Worm (Caenorhabditis elegans): Measurements from ENCODE around the gene K04C2.5.

Gene K04C2.5

ce11 chrIII:6863901-6864300, 27.6 kb downstream of the K04C2.5 start, which contains the start of gene sma-3:
TSS of gene sma-3 (minus strand) at chrIII:6863968.
- peak; percentile 40 for TF ChIP-seq ceh-28 (tag; optimal IDR thresholded peaks at IDR 0.05)
- peak; percentile 73 for TF ChIP-seq nhr-77 (tag; optimal IDR thresholded peaks at IDR 0.05)
- TF ChIP-seq nhr-6 (tag; optimal IDR thresholded peaks at IDR 0.05): peak; percentile 12
- peak; percentile 28 for TF ChIP-seq mep-1 (tag; optimal IDR thresholded peaks at IDR 0.05)
- peak; percentile 68 for TF ChIP-seq hlh-11 (tag; optimal IDR thresholded peaks at IDR 0.05)
- no peak for TF ChIP-seq daf-16 (GFP tag; optimal IDR thresholded peaks at IDR 0.05)
- TF ChIP-seq daf-16 (tag; optimal IDR thresholded peaks at IDR 0.05): peak; percentile 91
- no peak for TF ChIP-seq jun-1 (tag; optimal IDR thresholded peaks at IDR 0.05)
- no peak for TF ChIP-seq ceh-44 (GFP tag; IDR thresholded peaks at IDR 0.05)
- TF ChIP-seq F26F4.8 (GFP tag; conservative IDR thresholded peaks at IDR 0.05): no peak
- peak; percentile 55; the same call in 1 of the 2 replicates for TF ChIP-seq dmd-6 (GFP tag; IDR thresholded peaks at IDR 0.05)
- TF ChIP-seq Y48G9A.11 (GFP tag; IDR thresholded peaks at IDR 0.05): no peak
- TF ChIP-seq nhr-28 (tag; optimal IDR thresholded peaks at IDR 0.05): peak; percentile 83
- peak; percentile 20 for TF ChIP-seq dve-1 (tag; optimal IDR thresholded peaks at IDR 0.05; ENCODE audit: insufficient read depth)
- TF ChIP-seq lin-1 (GFP tag; IDR thresholded peaks at IDR 0.05): peak; percentile 55; the same call in 1 of the 2 replicates
- TF ChIP-seq pqm-1 (tag; optimal IDR thresholded peaks at IDR 0.05): peak; percentile 95
- TF ChIP-seq unc-62 (GFP tag; optimal IDR thresholded peaks at IDR 0.05 in 1 of 2): peak in 1 of 2 experiments; percentile 94
- TF ChIP-seq unc-62 (tag; optimal IDR thresholded peaks at IDR 0.05): no peak

- TF ChIP-seq F49E8.2 (tag; optimal IDR thresholded peaks at IDR 0.05; ENCODE audit: borderline replicate concordance): no peak
Observed at ce11 chrIII:6859482-6859881, 32.0 kb downstream of the K04C2.5 start, which contains the start of gene clec-158. TSS of gene clec-158 (minus strand) at chrIII:6859582.

ce11 chrIII:6857390-6857848, 34.0 kb downstream of the K04C2.5 start:
- TF ChIP-seq mdl-1 (tag; optimal IDR thresholded peaks at IDR 0.05) (peak; percentile 65 to 86), pha-4 (GFP tag; IDR thresholded peaks at IDR 0.05) (no peak), pha-4 (tag; optimal IDR thresholded peaks at IDR 0.05) (peak; percentile 80), T20F7.1 (GFP tag; optimal IDR thresholded peaks at IDR 0.05) (peak; percentile 52), lin-1 (GFP tag; IDR thresholded peaks at IDR 0.05) (peak; percentile 64; the same call in 1 of the 2 replicates), hlh-11 (tag; optimal IDR thresholded peaks at IDR 0.05) (peak; percentile 82), F37D6.2 (tag; optimal IDR thresholded peaks at IDR 0.05) (no peak), duxl-1 (tag; optimal IDR thresholded peaks at IDR 0.05; ENCODE audit: poor library complexity) (peak; percentile 19), Y105C5A.15 (GFP tag; IDR thresholded peaks at IDR 0.05) (no peak), lin-38 (GFP tag; IDR thresholded peaks at IDR 0.05) (peak; percentile 23; the same call in 1 of the 2 replicates), pqm-1 (tag; optimal IDR thresholded peaks at IDR 0.05) (peak; percentile 65), ceh-82 (tag; optimal IDR thresholded peaks at IDR 0.05) (no peak), unc-130 (GFP tag; optimal IDR thresholded peaks at IDR 0.05) (no peak), zfp-2 (tag; optimal IDR thresholded peaks at IDR 0.05) (no peak), dmd-6 (GFP tag; IDR thresholded peaks at IDR 0.05) (peak; percentile 73), F49E8.2 (tag; optimal IDR thresholded peaks at IDR 0.05; ENCODE audit: borderline replicate concordance) (no peak), dpl-1 (GFP tag; optimal IDR thresholded peaks at IDR 0.05) (peak; percentile 16), mes-2 (tag; optimal IDR thresholded peaks at IDR 0.05; ENCODE audit: poor library complexity, severe bottlenecking) (peak; percentile 28), lin-29 (GFP tag; IDR thresholded peaks at IDR 0.05) (no peak), dmd-8 (GFP tag; IDR thresholded peaks at IDR 0.05) (no peak), unc-62 (GFP tag; optimal IDR thresholded peaks at IDR 0.05 in 1 of 2) (peak in 1 of 2 experiments; percentile 89), unc-62 (tag; optimal IDR thresholded peaks at IDR 0.05) (no peak), nhr-10 (tag; optimal IDR thresholded peaks at IDR 0.05) (peak; percentile 69), jun-1 (tag; optimal IDR thresholded peaks at IDR 0.05) (peak; percentile 43), dve-1 (tag; optimal IDR thresholded peaks at IDR 0.05; ENCODE audit: insufficient read depth) (peak; percentile 77), daf-19 (GFP tag; conservative IDR thresholded peaks at IDR 0.05) (no peak), nhr-237 (tag; optimal IDR thresholded peaks at IDR 0.05) (no peak), mep-1 (tag; optimal IDR thresholded peaks at IDR 0.05) (peak; percentile 63), lsy-2 (tag; optimal IDR thresholded peaks at IDR 0.05) (peak; percentile 5 to 30), hlh-30 (tag; optimal IDR thresholded peaks at IDR 0.05; ENCODE audit: insufficient read depth) (peak; percentile 74), nhr-11 (tag; optimal IDR thresholded peaks at IDR 0.05) (peak; percentile 43), attf-4 (tag; optimal IDR thresholded peaks at IDR 0.05) (no peak), nhr-25 (tag; optimal IDR thresholded peaks at IDR 0.05; ENCODE audit: borderline replicate concordance, insufficient read depth) (no peak), aha-1 (tag) (peak; percentile 74), mxl-3 (GFP tag; optimal IDR thresholded peaks at IDR 0.05) (peak; percentile 10), nhr-77 (tag; optimal IDR thresholded peaks at IDR 0.05) (peak; percentile 71), nhr-28 (tag; optimal IDR thresholded peaks at IDR 0.05) (peak; percentile 71), mdt-29 (GFP tag; IDR thresholded peaks at IDR 0.05) (no peak)

All from whole organism, L4 larva.